Fruit fly (Drosophila melanogaster): ENCODE results near the gene Or67a.

DNA sequence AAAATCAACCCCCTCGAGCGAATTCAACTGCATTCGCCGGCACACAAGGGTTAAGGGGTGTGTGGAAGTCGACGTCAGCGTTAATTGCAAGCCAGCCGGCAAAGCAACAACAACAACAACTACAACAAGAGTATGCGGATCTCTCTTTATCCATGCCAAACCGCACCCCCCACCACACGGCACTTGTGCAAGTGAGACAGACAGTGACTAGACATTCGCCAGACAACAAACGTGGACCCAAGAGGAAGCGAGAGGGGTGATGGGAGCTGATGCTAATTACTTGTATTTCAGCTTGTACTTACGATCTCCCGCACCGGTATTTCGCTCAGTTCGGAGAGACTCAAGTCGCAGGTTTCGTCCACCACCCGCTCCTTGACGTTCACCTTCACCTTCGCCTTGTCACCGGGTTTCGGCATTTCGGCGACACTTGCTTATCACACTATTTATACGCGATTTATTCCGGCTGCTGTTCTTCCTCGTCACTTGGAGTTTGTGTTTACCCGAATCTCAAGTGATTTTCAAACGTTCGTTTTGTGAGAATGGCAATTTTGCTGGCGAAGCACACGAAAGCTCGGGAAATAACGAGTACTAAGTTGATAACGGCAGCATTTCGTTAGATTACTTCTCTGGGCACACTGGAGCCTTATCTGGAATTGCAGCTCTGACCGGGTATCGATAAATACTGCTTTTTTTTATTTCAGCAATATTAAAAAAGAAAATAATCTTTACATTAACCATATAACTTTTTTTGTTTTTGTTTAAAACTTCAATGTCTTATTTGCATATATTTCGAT, 19.6 kb upstream of the Or67a start, which contains the start of gene CG3408:
- TF ChIP-seq h (GFP tag; optimal IDR thresholded peaks at IDR 0.05) (peak; percentile 30), CrebA (GFP tag; optimal IDR thresholded peaks at IDR 0.05; ENCODE audit: borderline replicate concordance) (no peak), OdsH (GFP tag; optimal IDR thresholded peaks at IDR 0.05) (no peak), Dfd (GFP tag; optimal IDR thresholded peaks at IDR 0.05) (no peak), br (GFP tag; optimal IDR thresholded peaks at IDR 0.05) (no peak), Hr83 (GFP tag; optimal IDR thresholded peaks at IDR 0.05; ENCODE audit: poor library complexity, severe bottlenecking) (no peak), sage (GFP tag; optimal IDR thresholded peaks at IDR 0.05) (no peak)
